Worm (Caenorhabditis elegans) whole organism, L3 larva: ENCODE data around the gene C05C12.5.

Source experiments
- ama-1 ChIP-seq: fragments of 150-350 bp; optimal IDR thresholded peaks from 2 replicates; lab custom pipeline; 2018
- elt-1 ChIP-seq: fragments of 150-350 bp; optimal IDR thresholded peaks from 2 replicates; lab custom pipeline; 2014; ENCODE audit warnings: missing biosample characterization, missing genetic modification characterization
- elt-3 ChIP-seq, 3 experiments: fragments of 150-350 bp in 1 of 3; sonication (generic microtip) in 2 of 3; optimal IDR thresholded peaks; 2 replicates in 2 of 3; 4 replicates in 1 of 3; lab custom pipeline; 2014 to 2017; ENCODE audit warnings: missing biosample characterization in 3 of 3, missing genetic modification characterization in 3 of 3
- fkh-10 ChIP-seq: sonication (generic microtip); optimal IDR thresholded peaks from 2 replicates; lab custom pipeline; 2017; ENCODE audit warnings: missing biosample characterization, missing genetic modification reagents, missing genetic modification characterization
- fos-1 ChIP-seq: fragments of 150-350 bp; optimal IDR thresholded peaks from 2 replicates; lab custom pipeline; 2014; ENCODE audit warnings: missing biosample characterization, missing genetic modification characterization
- nhr-12 ChIP-seq: fragments of 150-350 bp; optimal IDR thresholded peaks from 2 replicates; lab custom pipeline; 2014; ENCODE audit warnings: missing biosample characterization, missing genetic modification characterization
- nhr-76 ChIP-seq: fragments of 150-350 bp; sonication (generic microtip); optimal IDR thresholded peaks from 5 replicates; lab custom pipeline; 2014; ENCODE audit warnings: missing biosample characterization, missing genetic modification characterization
- skn-1 ChIP-seq: fragments of 150-350 bp; optimal IDR thresholded peaks from 2 replicates; lab custom pipeline; 2014; ENCODE audit warnings: missing biosample characterization, missing genetic modification characterization
- unc-39 ChIP-seq: sonication (generic microtip); optimal IDR thresholded peaks from 4 replicates; lab custom pipeline; 2017; ENCODE audit warnings: missing biosample characterization, missing genetic modification characterization

DNA sequence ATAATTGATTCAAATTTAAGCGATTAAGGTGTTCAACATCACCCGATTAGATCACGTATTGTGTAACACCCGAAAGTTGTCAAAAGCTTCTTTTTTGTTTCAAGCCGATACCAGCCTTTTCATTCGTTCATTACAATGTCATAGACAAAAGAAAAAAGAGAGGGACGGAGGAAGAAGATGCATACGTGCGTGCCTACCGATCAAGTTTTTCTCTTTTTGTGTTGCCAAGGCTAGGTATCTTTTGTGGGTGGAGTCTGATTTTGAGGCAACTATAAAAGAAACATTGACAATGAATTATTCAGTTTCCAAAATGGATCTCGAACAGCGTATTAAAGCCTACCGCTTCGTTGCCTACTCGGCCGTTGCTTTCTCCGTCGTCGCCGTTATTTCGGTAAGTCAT, 35.8 kb downstream of the C05C12.5 start, which contains the start of gene col-125:
- no peak for TF ChIP-seq nhr-76 (tag; lab: Kevin White, UChicago)
- TF ChIP-seq elt-3 (tag; optimal IDR thresholded peaks at IDR 0.05; lab: Kevin White, UChicago): no peak
- TF ChIP-seq fos-1 (tag; lab: Kevin White, UChicago): no peak
- TF ChIP-seq ama-1 (lab: Kevin White, UChicago): no peak
- TF ChIP-seq unc-39: no peak
- TF ChIP-seq elt-1 (tag; lab: Kevin White, UChicago): no peak
- TF ChIP-seq skn-1 (tag; lab: Kevin White, UChicago): no peak
- no peak for TF ChIP-seq fkh-10
- TF ChIP-seq nhr-12 (tag; lab: Kevin White, UChicago): no peak
